Fruit fly (Drosophila melanogaster): ENCODE measurements around the gene CG34393.

DNA sequence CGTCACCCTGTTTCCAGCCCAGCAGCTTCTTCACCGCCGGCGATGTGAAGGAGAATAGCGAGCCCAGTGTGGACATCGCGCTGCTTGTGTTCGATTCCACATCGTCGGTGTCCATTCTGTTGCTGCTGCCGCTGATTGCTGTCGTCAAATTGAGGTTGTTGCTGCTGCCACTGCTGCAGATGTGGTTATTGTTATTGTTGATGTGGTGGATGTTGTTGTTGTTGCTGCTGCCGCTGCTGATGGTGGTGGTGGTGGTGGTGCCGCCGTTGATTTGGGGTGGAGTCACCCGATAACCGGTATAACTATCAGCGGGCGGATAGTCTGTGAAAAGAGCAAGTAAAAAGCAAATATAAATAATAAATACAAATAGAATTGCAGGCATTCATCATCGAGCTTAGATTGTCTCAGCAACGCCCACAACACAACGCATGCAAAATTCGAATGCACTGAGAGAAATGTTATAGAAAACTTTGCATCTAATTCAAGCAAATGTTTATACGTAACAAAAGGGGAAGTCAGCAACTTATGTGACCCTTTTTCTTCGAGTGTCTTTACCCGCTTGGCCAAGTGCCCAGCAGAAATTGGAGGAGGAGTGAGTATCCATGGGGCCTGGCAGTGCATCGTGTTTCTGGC, 51.2 kb downstream of the CG34393 start:
- TF ChIP-seq Myc (optimal IDR thresholded peaks at IDR 0.05) (no peak), tai (GFP tag; optimal IDR thresholded peaks at IDR 0.05) (no peak), Dfd (GFP tag; optimal IDR thresholded peaks at IDR 0.05) (peak; percentile 64), Sp1 (GFP tag; optimal IDR thresholded peaks at IDR 0.05) (no peak), Mio (GFP tag; optimal IDR thresholded peaks at IDR 0.05) (no peak)

Measured in whole organism, wandering third instar larva.